Worm (Caenorhabditis elegans) whole organism, mixed stage, embryonic: ENCODE measurements around the gene dbt-1.

Experiments used
- ceh-39 ChIP-seq: fragments of 150-350 bp; optimal IDR thresholded peaks from 2 replicates; lab custom pipeline; 2014; ENCODE audit warnings: missing biosample characterization, missing genetic modification characterization
- drap-1 ChIP-seq: fragments of 200-800 bp; sonication (Bioruptor generic); optimal IDR thresholded peaks from 3 replicates; lab custom pipeline; 2018; ENCODE audit warnings: mild to moderate bottlenecking, missing genetic modification characterization, missing compliant biosample characterization
- lin-32 ChIP-seq: fragments of 200-800 bp; sonication (Bioruptor generic); optimal IDR thresholded peaks from 2 replicates; lab custom pipeline; 2018; ENCODE audit warnings: mild to moderate bottlenecking, missing genetic modification characterization, missing compliant biosample characterization
- mab-5 ChIP-seq: fragments of 150-350 bp; optimal IDR thresholded peaks from 2 replicates; lab custom pipeline; 2014; ENCODE audit warnings: missing biosample characterization, missing genetic modification characterization
- nhr-28 ChIP-seq: fragments of 150-350 bp; optimal IDR thresholded peaks from 2 replicates; lab custom pipeline; 2014; ENCODE audit warnings: missing biosample characterization, missing genetic modification characterization
- ztf-11 ChIP-seq: fragments of 150-350 bp; optimal IDR thresholded peaks from 2 replicates; lab custom pipeline; 2014; ENCODE audit warnings: missing biosample characterization, missing genetic modification characterization

ce11 chrII:7977513-7977912 is 32.5 kb upstream of the dbt-1 start:
- TF ChIP-seq mab-5 (no peak), ceh-39 (no peak), drap-1 (GFP tag; lab: Kevin White, UChicago) (no peak), ztf-11 (tag; lab: Kevin White, UChicago) (no peak), nhr-28 (tag; lab: Kevin White, UChicago) (no peak), lin-32 (no peak)
